Worm (Caenorhabditis elegans) whole organism, L4 larva: ENCODE results near the gene F58E6.8.

Experiments
- D1046.2 ChIP-seq: fragments of 200-800 bp; sonication (Bioruptor generic); IDR thresholded peaks from 2 replicates; pipeline ENCODE4 v1.3.6; 2022; ENCODE audit warnings: missing genetic modification characterization, missing compliant biosample characterization
- F10B5.3 ChIP-seq: sonication (generic microtip); optimal IDR thresholded peaks from 2 replicates; lab custom pipeline; 2016; ENCODE audit warnings: mild to moderate bottlenecking, missing genetic modification characterization, missing compliant biosample characterization
- F26F4.8 ChIP-seq: fragments of 200-800 bp; sonication (Bioruptor generic); conservative IDR thresholded peaks from 2 replicates; pipeline ENCODE4 v1.3.6; 2022; ENCODE audit warnings: missing genetic modification characterization, missing compliant biosample characterization
- F44E2.7 ChIP-seq: fragments of 200-800 bp; sonication (Bioruptor generic); IDR thresholded peaks from 2 replicates; pipeline ENCODE4 v2.1.2; 2022; ENCODE audit warnings: missing genetic modification characterization, missing compliant biosample characterization
- T26A8.4 ChIP-seq: fragments of 200-800 bp; sonication (Bioruptor generic); IDR thresholded peaks from 2 replicates; pipeline ENCODE4 v1.3.6; 2022; ENCODE audit warnings: missing genetic modification characterization, missing compliant biosample characterization
- Y105C5A.15 ChIP-seq: fragments of 200-800 bp; sonication (Bioruptor generic); IDR thresholded peaks from 2 replicates; pipeline ENCODE4 v1.3.6; 2022; ENCODE audit warnings: missing genetic modification characterization, missing compliant biosample characterization
- Y75B8A.6 ChIP-seq: fragments of 200-800 bp; sonication (Bioruptor generic); IDR thresholded peaks from 2 replicates; pipeline ENCODE4 v1.3.6; 2022; ENCODE audit warnings: missing genetic modification reagents, missing genetic modification characterization, missing compliant biosample characterization
- ZK337.2 ChIP-seq: fragments of 200-800 bp; sonication (Bioruptor generic); IDR thresholded peaks from 2 replicates; pipeline ENCODE4 v1.3.6; 2022; ENCODE audit warnings: missing genetic modification reagents, missing genetic modification characterization, missing compliant biosample characterization
- arid-1 ChIP-seq: fragments of 200-800 bp; sonication (Bioruptor generic); conservative IDR thresholded peaks from 2 replicates; pipeline ENCODE4 v1.3.6; 2022; ENCODE audit warnings: missing genetic modification reagents, missing genetic modification characterization, missing compliant biosample characterization
- attf-4 ChIP-seq: sonication (generic microtip); optimal IDR thresholded peaks from 3 replicates; lab custom pipeline; 2017; ENCODE audit warnings: missing biosample characterization, missing genetic modification characterization
- ceh-20 ChIP-seq: fragments of 200-800 bp; sonication (Bioruptor generic); IDR thresholded peaks from 2 replicates; pipeline ENCODE4 v1.3.6; 2022; ENCODE audit warnings: missing genetic modification reagents, missing genetic modification characterization, missing compliant biosample characterization
- ceh-62 ChIP-seq: sonication (generic microtip); optimal IDR thresholded peaks from 2 replicates; lab custom pipeline; 2017; ENCODE audit warnings: missing biosample characterization, missing genetic modification characterization
- ceh-82 ChIP-seq: sonication (generic microtip); optimal IDR thresholded peaks from 2 replicates; lab custom pipeline; 2017; ENCODE audit warnings: missing biosample characterization, missing genetic modification characterization
- daf-16 ChIP-seq, 3 experiments: sonication (generic microtip); optimal IDR thresholded peaks; 2 replicates each; lab custom pipeline; 2016 to 2017; ENCODE audit warnings: missing genetic modification characterization in 3 of 3, missing genetic modification reagents in 3 of 3, mild to moderate bottlenecking in 2 of 3, missing compliant biosample characterization in 2 of 3, missing biosample characterization in 1 of 3, moderate library complexity in 1 of 3
- daf-8 ChIP-seq: fragments of 200-800 bp; sonication (Bioruptor generic); IDR thresholded peaks from 2 replicates; pipeline ENCODE4 v1.3.6; 2022; ENCODE audit warnings: missing genetic modification characterization, missing compliant biosample characterization
- dmd-6 ChIP-seq: fragments of 200-800 bp; sonication (Bioruptor generic); IDR thresholded peaks from 2 replicates; pipeline ENCODE4 v1.3.6; 2022; ENCODE audit warnings: missing genetic modification reagents, missing genetic modification characterization, missing compliant biosample characterization
- dmd-8 ChIP-seq: fragments of 200-800 bp; sonication (Bioruptor generic); IDR thresholded peaks from 2 replicates; pipeline ENCODE4 v1.3.6; 2022; ENCODE audit warnings: missing genetic modification characterization, missing compliant biosample characterization
- dpl-1 ChIP-seq: fragments of 150-350 bp; optimal IDR thresholded peaks from 2 replicates; lab custom pipeline; 2014; ENCODE audit warnings: missing biosample characterization, missing genetic modification reagents, missing genetic modification characterization
- dve-1 ChIP-seq: sonication (generic microtip); optimal IDR thresholded peaks from 2 replicates; lab custom pipeline; 2017; ENCODE audit warnings: antibody characterized with exemption, mild to moderate bottlenecking, missing genetic modification characterization, missing compliant biosample characterization; ENCODE audit not compliant: insufficient read depth
- egl-43 ChIP-seq: fragments of 200-800 bp; sonication (Bioruptor generic); IDR thresholded peaks from 2 replicates; pipeline ENCODE4 v1.3.6; 2022; ENCODE audit warnings: missing genetic modification reagents, missing genetic modification characterization, missing compliant biosample characterization
- gei-8 ChIP-seq: fragments of 200-800 bp; sonication (Bioruptor generic); optimal IDR thresholded peaks from 2 replicates; lab custom pipeline; 2018; ENCODE audit warnings: mild to moderate bottlenecking, missing genetic modification characterization, missing compliant biosample characterization
- hmg-1.1 ChIP-seq: fragments of 200-800 bp; sonication (Bioruptor generic); IDR thresholded peaks from 2 replicates; pipeline ENCODE4 v1.3.6; 2022; ENCODE audit warnings: missing genetic modification reagents, missing genetic modification characterization, missing compliant biosample characterization
- lim-7 ChIP-seq: fragments of 200-800 bp; sonication (Bioruptor generic); IDR thresholded peaks from 2 replicates; pipeline ENCODE4 v1.3.6; 2022; ENCODE audit warnings: missing genetic modification characterization, missing compliant biosample characterization
- lin-13 ChIP-seq: fragments of 150-350 bp; optimal IDR thresholded peaks from 2 replicates; lab custom pipeline; 2014; ENCODE audit warnings: missing biosample characterization, missing genetic modification reagents, missing genetic modification characterization
- lin-38 ChIP-seq: fragments of 200-800 bp; sonication (Bioruptor generic); IDR thresholded peaks from 2 replicates; pipeline ENCODE4 v1.3.6; 2022; ENCODE audit warnings: missing genetic modification reagents, missing genetic modification characterization, missing compliant biosample characterization
- lir-3 ChIP-seq: sonication (generic microtip); optimal IDR thresholded peaks from 2 replicates; lab custom pipeline; 2016; ENCODE audit warnings: mild to moderate bottlenecking, missing genetic modification characterization, missing compliant biosample characterization
- madf-5 ChIP-seq, 2 experiments: fragments of 200-800 bp; sonication (Bioruptor generic); IDR thresholded peaks; 2 replicates each; pipeline ENCODE4 v1.3.6; 2022; ENCODE audit warnings: missing compliant biosample characterization in 2 of 2, missing genetic modification characterization in 2 of 2
- madf-9 ChIP-seq: fragments of 200-800 bp; sonication (Bioruptor generic); conservative IDR thresholded peaks from 2 replicates; pipeline ENCODE4 v1.3.6; 2022; ENCODE audit warnings: missing genetic modification reagents, missing genetic modification characterization, missing compliant biosample characterization
- mdt-29 ChIP-seq: fragments of 200-800 bp; sonication (Bioruptor generic); IDR thresholded peaks from 2 replicates; pipeline ENCODE4 v1.3.6; 2022; ENCODE audit warnings: missing genetic modification reagents, missing genetic modification characterization, missing compliant biosample characterization
- mep-1 ChIP-seq: fragments of 150-350 bp; sonication (generic microtip); optimal IDR thresholded peaks from 3 replicates; lab custom pipeline; 2014; ENCODE audit warnings: missing biosample characterization, missing genetic modification characterization
- mxl-2 ChIP-seq: fragments of 200-800 bp; sonication (Bioruptor generic); conservative IDR thresholded peaks from 2 replicates; pipeline ENCODE4 v1.3.6; 2022; ENCODE audit warnings: missing genetic modification reagents, missing genetic modification characterization, missing compliant biosample characterization
- mxl-3 ChIP-seq: fragments of 200-800 bp; sonication (Bioruptor generic); optimal IDR thresholded peaks from 2 replicates; lab custom pipeline; 2018; ENCODE audit warnings: mild to moderate bottlenecking, missing genetic modification characterization, missing compliant biosample characterization
- nhr-10 ChIP-seq: fragments of 150-350 bp; optimal IDR thresholded peaks from 2 replicates; lab custom pipeline; 2014; ENCODE audit warnings: missing biosample characterization, missing genetic modification characterization
- nhr-237 ChIP-seq: sonication (generic microtip); optimal IDR thresholded peaks from 2 replicates; lab custom pipeline; 2017; ENCODE audit warnings: missing biosample characterization, missing genetic modification characterization
- nhr-41 ChIP-seq: fragments of 200-800 bp; sonication (Bioruptor generic); IDR thresholded peaks from 2 replicates; pipeline ENCODE4 v1.3.6; 2022; ENCODE audit warnings: missing genetic modification reagents, missing genetic modification characterization, missing compliant biosample characterization
- nhr-48 ChIP-seq: sonication (generic microtip); optimal IDR thresholded peaks from 2 replicates; lab custom pipeline; 2016; ENCODE audit warnings: mild to moderate bottlenecking, missing genetic modification characterization, missing compliant biosample characterization
- nhr-76 ChIP-seq: fragments of 150-350 bp; optimal IDR thresholded peaks from 2 replicates; lab custom pipeline; 2014; ENCODE audit warnings: missing biosample characterization, missing genetic modification characterization
- nhr-77 ChIP-seq: fragments of 150-350 bp; optimal IDR thresholded peaks from 2 replicates; lab custom pipeline; 2014; ENCODE audit warnings: missing biosample characterization, missing genetic modification characterization
- php-3 ChIP-seq: fragments of 200-800 bp; sonication (Bioruptor generic); IDR thresholded peaks from 2 replicates; pipeline ENCODE4 v1.3.6; 2022; ENCODE audit warnings: missing genetic modification reagents, missing genetic modification characterization, missing compliant biosample characterization
- skn-1 ChIP-seq: fragments of 150-350 bp; optimal IDR thresholded peaks from 2 replicates; lab custom pipeline; 2014; ENCODE audit warnings: missing biosample characterization, missing genetic modification characterization
- snpc-1.2 ChIP-seq: fragments of 200-800 bp; sonication (Bioruptor generic); IDR thresholded peaks from 2 replicates; pipeline ENCODE4 v1.3.6; 2022; ENCODE audit warnings: missing genetic modification reagents, missing genetic modification characterization, missing compliant biosample characterization
- unc-130 ChIP-seq: sonication (generic microtip); optimal IDR thresholded peaks from 2 replicates; lab custom pipeline; 2016; ENCODE audit warnings: missing genetic modification reagents, missing genetic modification characterization, missing compliant biosample characterization
- unc-62 ChIP-seq, 3 experiments: fragments of 150-350 bp in 1 of 3; sonication (generic microtip); optimal IDR thresholded peaks in 2 of 3; peaks in 1 of 3; 1 replicate in 1 of 3; 2 replicates in 2 of 3; lab custom pipeline; 2014 to 2017; ENCODE audit warnings: missing biosample characterization in 3 of 3, missing genetic modification characterization in 3 of 3, missing genetic modification reagents in 3 of 3, missing genotype in 1 of 3
- vab-7 ChIP-seq: fragments of 200-800 bp; sonication (Bioruptor generic); IDR thresholded peaks from 2 replicates; pipeline ENCODE4 v1.3.6; 2022; ENCODE audit warnings: missing genetic modification reagents, missing genetic modification characterization, missing compliant biosample characterization
- zfp-2 ChIP-seq: sonication (generic microtip); optimal IDR thresholded peaks from 2 replicates; lab custom pipeline; 2016; ENCODE audit warnings: mild to moderate bottlenecking, missing genetic modification characterization, missing compliant biosample characterization

Gene F58E6.8

DNA sequence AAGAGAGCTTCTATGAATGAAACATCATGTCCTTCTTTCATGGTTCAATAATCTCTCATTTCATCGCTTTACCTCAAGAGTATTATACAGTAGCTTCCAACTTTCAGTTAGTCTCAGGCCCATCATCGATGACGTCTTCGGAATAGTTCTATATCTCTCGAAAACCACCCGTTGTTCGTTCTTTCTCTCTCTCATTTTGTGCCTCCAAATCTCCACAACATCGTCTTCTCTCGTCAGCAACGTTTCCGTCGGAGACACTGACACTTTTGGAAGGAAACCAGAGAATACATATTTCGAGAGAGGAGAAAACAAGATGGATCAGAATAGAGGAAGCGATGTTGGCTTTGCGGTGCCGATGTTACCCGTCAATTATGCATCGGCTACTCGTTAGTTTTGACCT, 23.8 kb downstream of the F58E6.8 start (continued):
- TF ChIP-seq Y75B8A.6 (GFP tag; lab: Robert Waterston, UW) (no peak), zfp-2 (tag; lab: Kevin White, UChicago) (no peak), daf-16 (GFP tag; optimal IDR thresholded peaks at IDR 0.05; lab: Kevin White, UChicago) (no peak), daf-16 (tag; optimal IDR thresholded peaks at IDR 0.05; lab: Kevin White, UChicago) (no peak), F26F4.8 (no peak), daf-8 (GFP tag; lab: Robert Waterston, UW) (no peak), egl-43 (peak; percentile 70), D1046.2 (GFP tag; lab: Robert Waterston, UW) (no peak), dmd-8 (GFP tag; lab: Robert Waterston, UW) (peak; percentile 49; the same call in 1 of the 2 replicates)

DNA sequence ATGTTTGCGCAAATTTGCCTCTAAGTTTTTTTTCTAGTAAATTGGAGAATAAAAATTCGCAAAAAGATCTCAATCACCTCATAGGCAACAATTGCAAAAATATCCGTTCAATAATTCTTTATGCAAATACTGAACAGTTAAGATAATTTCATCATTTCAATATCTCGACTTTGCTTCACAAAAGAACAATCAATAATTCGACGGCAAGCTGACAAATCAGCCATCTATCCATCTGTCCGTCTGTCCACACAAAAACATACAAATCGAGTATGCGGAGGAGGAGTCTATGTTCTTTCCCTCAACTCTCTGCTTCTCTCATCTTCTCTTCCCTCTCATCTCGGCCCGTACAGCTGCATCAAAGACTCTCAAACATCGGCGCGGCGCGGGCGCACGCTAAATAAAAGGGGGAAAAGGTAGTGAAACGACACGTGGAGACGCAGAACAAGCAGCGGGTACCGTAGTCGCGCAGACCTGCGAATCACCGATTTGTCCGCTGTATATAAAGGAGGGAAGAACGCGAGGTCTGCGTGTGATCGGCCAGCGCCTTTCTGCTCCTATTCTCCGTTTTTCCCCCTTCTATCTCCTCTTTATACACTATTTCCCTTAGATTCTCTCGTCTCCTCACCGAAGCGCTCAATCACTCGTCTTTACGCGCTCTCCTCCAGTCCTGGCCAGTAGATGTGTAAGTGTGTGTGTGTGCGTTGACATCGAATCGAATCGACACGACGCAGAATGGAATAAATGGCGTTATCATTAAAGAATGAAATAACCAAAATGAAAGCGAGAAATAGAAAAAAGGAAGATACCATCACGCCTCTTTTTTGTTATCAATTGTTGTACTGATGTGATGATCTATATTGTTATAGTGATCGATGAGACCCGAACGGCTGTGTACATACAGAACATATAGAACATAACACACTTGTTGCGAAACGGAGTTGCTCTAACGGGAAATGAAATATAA, 24.6 kb downstream of the F58E6.8 start:
- TF ChIP-seq arid-1 (GFP tag; lab: Robert Waterston, UW) (no peak), daf-16 (GFP tag; optimal IDR thresholded peaks at IDR 0.05; lab: Kevin White, UChicago) (peak; percentile 41 to 55), daf-16 (tag; optimal IDR thresholded peaks at IDR 0.05; lab: Kevin White, UChicago) (peak; percentile 83), mep-1 (tag; lab: Kevin White, UChicago) (peak; percentile 96), vab-7 (GFP tag; lab: Robert Waterston, UW) (no peak; the same call in 1 of the 2 replicates), F26F4.8 (no peak), ceh-82 (tag; lab: Kevin White, UChicago) (no peak), madf-9 (GFP tag; lab: Robert Waterston, UW) (peak; percentile 70), snpc-1.2 (GFP tag; lab: Robert Waterston, UW) (no peak), unc-62 (GFP tag; optimal IDR thresholded peaks at IDR 0.05 in 1 of 2; lab: Kevin White, UChicago) (peak; percentile 66 to 99), unc-62 (tag; optimal IDR thresholded peaks at IDR 0.05; lab: Kevin White, UChicago) (peak; percentile 75), madf-5 (GFP tag; IDR thresholded peaks at IDR 0.05; lab: Robert Waterston, UW) (0 out of 4 replicates have a peak, but pooled peaks of 1 of the 2 experiments have one; percentile 1), dmd-6 (GFP tag; lab: Robert Waterston, UW) (peak; percentile 93), lim-7 (GFP tag; lab: Robert Waterston, UW) (peak; percentile 40; the same call in 1 of the 2 replicates), php-3 (GFP tag; lab: Robert Waterston, UW) (peak; percentile 47; the same call in 1 of the 2 replicates), gei-8 (GFP tag; lab: Kevin White, UChicago) (peak; percentile 82), lir-3 (tag; lab: Kevin White, UChicago) (no peak), attf-4 (tag; lab: Kevin White, UChicago) (no peak), dve-1 (tag; lab: Kevin White, UChicago) (peak; percentile 96), zfp-2 (tag; lab: Kevin White, UChicago) (peak; percentile 77), nhr-48 (peak; percentile 90), nhr-41 (no peak), nhr-10 (tag; lab: Kevin White, UChicago) (peak; percentile 95), F44E2.7 (GFP tag; lab: Robert Waterston, UW) (no peak), dpl-1 (GFP tag; lab: Kevin White, UChicago) (peak; percentile 64), lin-38 (GFP tag; lab: Robert Waterston, UW) (peak; percentile 68), ceh-20 (GFP tag; lab: Robert Waterston, UW) (peak; percentile 87), Y105C5A.15 (GFP tag; lab: Robert Waterston, UW) (no peak), ceh-62 (tag; lab: Kevin White, UChicago) (no peak), F10B5.3 (tag; lab: Kevin White, UChicago) (peak; percentile 65), unc-130 (GFP tag; lab: Kevin White, UChicago) (no peak), mxl-3 (GFP tag; lab: Kevin White, UChicago) (peak; percentile 99), nhr-77 (peak; percentile 89), ZK337.2 (GFP tag; lab: Robert Waterston, UW) (no peak), lin-13 (GFP tag; lab: Kevin White, UChicago) (peak; percentile 83), mxl-2 (0 out of 2 replicates have a peak, but pooled peaks have one; percentile 61), nhr-76 (tag; lab: Kevin White, UChicago) (peak; percentile 48), skn-1 (no peak), hmg-1.1 (peak; percentile 93), nhr-237 (tag; lab: Kevin White, UChicago) (peak; percentile 29), mdt-29 (GFP tag; lab: Robert Waterston, UW) (peak; percentile 30; the same call in 1 of the 2 replicates), T26A8.4 (peak; percentile 86)
